Worm (Caenorhabditis elegans) whole organism, young adult: Measurements from ENCODE around the gene T19H12.2.

Experiments used
- bed-1 ChIP-seq: fragments of 200-800 bp; sonication (Bioruptor generic); IDR thresholded peaks from 2 replicates; pipeline ENCODE4 v1.3.6; 2022; ENCODE audit warnings: missing genetic modification reagents, missing genetic modification characterization, missing compliant biosample characterization
- cebp-1 ChIP-seq, 2 experiments: fragments of 200-800 bp in 1 of 2; sonication (Bioruptor generic) in 1 of 2; sonication (generic microtip) in 1 of 2; IDR thresholded peaks in 1 of 2; optimal IDR thresholded peaks in 1 of 2; 2 replicates each; pipeline versions ENCODE4 v1.3.6 to Lab custom; 2017 to 2022; ENCODE audit warnings: missing compliant biosample characterization in 2 of 2, missing genetic modification characterization in 2 of 2, mild to moderate bottlenecking in 1 of 2, missing genetic modification reagents in 1 of 2, moderate library complexity in 1 of 2
- dpff-1 ChIP-seq: sonication (generic microtip); optimal IDR thresholded peaks from 2 replicates; lab custom pipeline; 2017; ENCODE audit warnings: mild to moderate bottlenecking, missing genetic modification characterization, missing compliant biosample characterization
- hlh-26 ChIP-seq: fragments of 200-800 bp; sonication (Bioruptor generic); conservative IDR thresholded peaks from 2 replicates; pipeline ENCODE4 v1.3.6; 2022; ENCODE audit warnings: missing genetic modification reagents, missing genetic modification characterization, missing compliant biosample characterization
- pha-4 ChIP-seq: fragments of 150-350 bp; sonication (generic microtip); optimal IDR thresholded peaks from 2 replicates; lab custom pipeline; 2014; ENCODE audit warnings: missing biosample characterization, missing genetic modification reagents, missing genetic modification characterization
- snpc-1.3 ChIP-seq: sonication (generic microtip); optimal IDR thresholded peaks from 2 replicates; lab custom pipeline; 2017; ENCODE audit warnings: missing genetic modification characterization, mild to moderate bottlenecking, missing compliant biosample characterization, antibody characterized with exemption, moderate library complexity, missing genotype, missing genetic modification reagents; ENCODE audit not compliant: insufficient read depth
- snpc-4 ChIP-seq, 5 experiments: fragments of 150-350 bp in 1 of 5; sonication (generic microtip) in 4 of 5; optimal IDR thresholded peaks; 2 replicates each; lab custom pipeline; 2014 to 2018; ENCODE audit warnings: missing genetic modification characterization in 5 of 5, missing biosample characterization in 3 of 5, antibody characterized with exemption in 2 of 5, mild to moderate bottlenecking in 2 of 5, missing compliant biosample characterization in 2 of 5, missing genotype in 2 of 5, moderate library complexity in 2 of 5, missing genetic modification reagents in 1 of 5

- TF ChIP-seq dpff-1 (tag; lab: Kevin White, UChicago) (no peak), bed-1 (GFP tag; lab: Robert Waterston, UW) (no peak), cebp-1 (GFP tag; IDR thresholded peaks at IDR 0.05; lab: Robert Waterston, UW) (no peak), cebp-1 (tag; optimal IDR thresholded peaks at IDR 0.05; lab: Kevin White, UChicago) (no peak), pha-4 (no peak), snpc-4 (GFP tag; optimal IDR thresholded peaks at IDR 0.05; lab: Kevin White, UChicago) (no peak), snpc-4 (tag; optimal IDR thresholded peaks at IDR 0.05; lab: Kevin White, UChicago) (no peak), snpc-1.3 (tag; lab: Kevin White, UChicago) (no peak), hlh-26 (no peak)
These were observed 31.8 kb downstream of the T19H12.2 start, which contains the start of gene srh-22 for ce11 chrV:4922024-4922423.
